Worm (Caenorhabditis elegans) whole organism, L4 larva: ENCODE data around the gene T22B7.8.

Source experiments
- F10B5.3 ChIP-seq: sonication (generic microtip); optimal IDR thresholded peaks from 2 replicates; lab custom pipeline; 2016; ENCODE audit warnings: mild to moderate bottlenecking, missing genetic modification characterization, missing compliant biosample characterization
- F49E8.2 ChIP-seq: sonication (generic microtip); optimal IDR thresholded peaks from 2 replicates; lab custom pipeline; 2016; ENCODE audit warnings: missing compliant biosample characterization, mild to moderate bottlenecking, missing genetic modification characterization, borderline replicate concordance
- R02D3.7 ChIP-seq: fragments of 150-350 bp; sonication (generic microtip); optimal IDR thresholded peaks from 3 replicates; lab custom pipeline; 2014; ENCODE audit warnings: missing biosample characterization, missing genetic modification characterization
- Y48G9A.11 ChIP-seq: fragments of 200-800 bp; sonication (Bioruptor generic); IDR thresholded peaks from 2 replicates; pipeline ENCODE4 v1.3.6; 2022; ENCODE audit warnings: missing genetic modification reagents, missing genetic modification characterization, missing compliant biosample characterization
- Y75B8A.6 ChIP-seq: fragments of 200-800 bp; sonication (Bioruptor generic); IDR thresholded peaks from 2 replicates; pipeline ENCODE4 v1.3.6; 2022; ENCODE audit warnings: missing genetic modification reagents, missing genetic modification characterization, missing compliant biosample characterization
- aha-1 ChIP-seq: fragments of 150-350 bp; peaks from one replicate; lab custom pipeline; 2014; ENCODE audit warnings: missing biosample characterization, missing genetic modification characterization
- attf-4 ChIP-seq: sonication (generic microtip); optimal IDR thresholded peaks from 3 replicates; lab custom pipeline; 2017; ENCODE audit warnings: missing biosample characterization, missing genetic modification characterization
- dmd-6 ChIP-seq: fragments of 200-800 bp; sonication (Bioruptor generic); IDR thresholded peaks from 2 replicates; pipeline ENCODE4 v1.3.6; 2022; ENCODE audit warnings: missing genetic modification reagents, missing genetic modification characterization, missing compliant biosample characterization
- dve-1 ChIP-seq: sonication (generic microtip); optimal IDR thresholded peaks from 2 replicates; lab custom pipeline; 2017; ENCODE audit warnings: antibody characterized with exemption, mild to moderate bottlenecking, missing genetic modification characterization, missing compliant biosample characterization; ENCODE audit not compliant: insufficient read depth
- egl-43 ChIP-seq: fragments of 200-800 bp; sonication (Bioruptor generic); IDR thresholded peaks from 2 replicates; pipeline ENCODE4 v1.3.6; 2022; ENCODE audit warnings: missing genetic modification reagents, missing genetic modification characterization, missing compliant biosample characterization
- hlh-11 ChIP-seq: fragments of 200-800 bp; sonication (Bioruptor generic); optimal IDR thresholded peaks from 2 replicates; lab custom pipeline; 2018; ENCODE audit warnings: mild to moderate bottlenecking, missing genetic modification characterization, missing compliant biosample characterization
- hlh-30 ChIP-seq: sonication (generic microtip); optimal IDR thresholded peaks from 2 replicates; lab custom pipeline; 2017; ENCODE audit warnings: antibody characterized with exemption, mild to moderate bottlenecking, missing genetic modification characterization, missing compliant biosample characterization; ENCODE audit not compliant: insufficient read depth
- hmg-1.1 ChIP-seq: fragments of 200-800 bp; sonication (Bioruptor generic); IDR thresholded peaks from 2 replicates; pipeline ENCODE4 v1.3.6; 2022; ENCODE audit warnings: missing genetic modification reagents, missing genetic modification characterization, missing compliant biosample characterization
- lim-7 ChIP-seq: fragments of 200-800 bp; sonication (Bioruptor generic); IDR thresholded peaks from 2 replicates; pipeline ENCODE4 v1.3.6; 2022; ENCODE audit warnings: missing genetic modification characterization, missing compliant biosample characterization
- lin-13 ChIP-seq: fragments of 150-350 bp; optimal IDR thresholded peaks from 2 replicates; lab custom pipeline; 2014; ENCODE audit warnings: missing biosample characterization, missing genetic modification reagents, missing genetic modification characterization
- lin-29 ChIP-seq: fragments of 200-800 bp; sonication (Bioruptor generic); IDR thresholded peaks from 2 replicates; pipeline ENCODE4 v1.3.6; 2022; ENCODE audit warnings: missing genetic modification reagents, missing genetic modification characterization, missing compliant biosample characterization
- lir-3 ChIP-seq: sonication (generic microtip); optimal IDR thresholded peaks from 2 replicates; lab custom pipeline; 2016; ENCODE audit warnings: mild to moderate bottlenecking, missing genetic modification characterization, missing compliant biosample characterization
- lsy-2 ChIP-seq, 2 experiments: fragments of 150-350 bp in 1 of 2; sonication (generic microtip) in 1 of 2; optimal IDR thresholded peaks; 2 replicates each; lab custom pipeline; 2014 to 2017; ENCODE audit warnings: missing biosample characterization in 2 of 2, missing genetic modification characterization in 2 of 2
- mdl-1 ChIP-seq, 2 experiments: fragments of 150-350 bp in 1 of 2; sonication (generic microtip) in 1 of 2; optimal IDR thresholded peaks; 2 replicates each; lab custom pipeline; 2014 to 2017; ENCODE audit warnings: missing biosample characterization in 2 of 2, missing genetic modification characterization in 2 of 2
- mxl-3 ChIP-seq: fragments of 200-800 bp; sonication (Bioruptor generic); optimal IDR thresholded peaks from 2 replicates; lab custom pipeline; 2018; ENCODE audit warnings: mild to moderate bottlenecking, missing genetic modification characterization, missing compliant biosample characterization
- nhr-10 ChIP-seq: fragments of 150-350 bp; optimal IDR thresholded peaks from 2 replicates; lab custom pipeline; 2014; ENCODE audit warnings: missing biosample characterization, missing genetic modification characterization
- nhr-28 ChIP-seq: fragments of 150-350 bp; optimal IDR thresholded peaks from 2 replicates; lab custom pipeline; 2014; ENCODE audit warnings: missing biosample characterization, missing genetic modification characterization
- nhr-48 ChIP-seq: sonication (generic microtip); optimal IDR thresholded peaks from 2 replicates; lab custom pipeline; 2016; ENCODE audit warnings: mild to moderate bottlenecking, missing genetic modification characterization, missing compliant biosample characterization
- pha-4 ChIP-seq, 2 experiments: fragments of 150-350 bp in 1 of 2; fragments of 200-800 bp in 1 of 2; sonication (Bioruptor generic) in 1 of 2; IDR thresholded peaks in 1 of 2; optimal IDR thresholded peaks in 1 of 2; 2 replicates each; pipeline versions ENCODE4 v1.3.6 to Lab custom; 2014 to 2022; ENCODE audit warnings: missing genetic modification characterization in 2 of 2, missing genetic modification reagents in 2 of 2, missing biosample characterization in 1 of 2, missing compliant biosample characterization in 1 of 2
- php-3 ChIP-seq: fragments of 200-800 bp; sonication (Bioruptor generic); IDR thresholded peaks from 2 replicates; pipeline ENCODE4 v1.3.6; 2022; ENCODE audit warnings: missing genetic modification reagents, missing genetic modification characterization, missing compliant biosample characterization
- pqm-1 ChIP-seq: sonication (generic microtip); optimal IDR thresholded peaks from 2 replicates; lab custom pipeline; 2017; ENCODE audit warnings: missing biosample characterization, missing genetic modification characterization
- set-16 ChIP-seq: fragments of 200-800 bp; sonication (Bioruptor generic); IDR thresholded peaks from 2 replicates; pipeline ENCODE4 v1.3.6; 2022; ENCODE audit warnings: missing genetic modification reagents, missing genetic modification characterization, missing compliant biosample characterization
- skn-1 ChIP-seq: fragments of 150-350 bp; optimal IDR thresholded peaks from 2 replicates; lab custom pipeline; 2014; ENCODE audit warnings: missing biosample characterization, missing genetic modification characterization
- unc-62 ChIP-seq, 3 experiments: fragments of 150-350 bp in 1 of 3; sonication (generic microtip); optimal IDR thresholded peaks in 2 of 3; peaks in 1 of 3; 1 replicate in 1 of 3; 2 replicates in 2 of 3; lab custom pipeline; 2014 to 2017; ENCODE audit warnings: missing biosample characterization in 3 of 3, missing genetic modification characterization in 3 of 3, missing genetic modification reagents in 3 of 3, missing genotype in 1 of 3
- zip-11 ChIP-seq: fragments of 200-800 bp; sonication (Bioruptor generic); IDR thresholded peaks from 2 replicates; pipeline ENCODE4 v1.3.6; 2022; ENCODE audit warnings: missing genetic modification characterization, missing compliant biosample characterization
- ztf-7 ChIP-seq: fragments of 150-350 bp; optimal IDR thresholded peaks from 2 replicates; lab custom pipeline; 2014; ENCODE audit warnings: missing biosample characterization, missing genetic modification characterization

Gene T22B7.8

ce11 chrX:5639562-5639961 lies 7.8 kb downstream of the T22B7.8 start:
- TF ChIP-seq ztf-7 (tag; lab: Kevin White, UChicago), result no peak
- TF ChIP-seq R02D3.7 (tag; lab: Kevin White, UChicago), result no peak
- no peak for TF ChIP-seq egl-43 (GFP tag; lab: Robert Waterston, UW)
- peak; percentile 91 for TF ChIP-seq aha-1 (tag; lab: Kevin White, UChicago)
- TF ChIP-seq Y48G9A.11 (GFP tag; lab: Robert Waterston, UW), result no peak
- no peak for TF ChIP-seq zip-11
- TF ChIP-seq, all 104 proteins: peak for 1

DNA sequence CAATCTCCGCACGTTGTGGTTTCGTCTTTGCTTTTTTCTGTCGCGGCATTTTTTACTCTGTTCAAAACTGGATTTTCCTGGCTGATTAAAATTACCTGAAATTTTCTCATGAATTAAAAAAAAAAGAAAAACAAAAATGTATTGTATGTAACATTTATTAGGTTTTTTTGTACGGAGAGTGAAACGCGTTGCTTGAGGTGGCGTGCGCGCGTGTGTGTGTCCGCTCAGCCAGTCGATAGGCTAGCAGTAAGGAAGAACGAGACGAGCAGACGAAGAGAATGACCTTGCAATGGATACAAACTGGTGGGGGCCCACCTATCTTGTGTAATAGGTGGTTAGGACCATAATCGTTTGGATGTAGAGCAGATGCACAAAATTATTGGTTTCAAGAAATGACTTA lies 9.6 kb downstream of the T22B7.8 start, which contains the start of gene T22B7.4:
TSS of gene T22B7.4 (minus strand) at position 101 of the 400 bp plus-strand sequence.
- TF ChIP-seq pha-4 (GFP tag; IDR thresholded peaks at IDR 0.05; lab: Robert Waterston, UW) (no peak), pha-4 (tag; optimal IDR thresholded peaks at IDR 0.05; lab: Kevin White, UChicago) (no peak), pqm-1 (tag; lab: Kevin White, UChicago) (no peak), hmg-1.1 (GFP tag; lab: Robert Waterston, UW) (0 out of 2 replicates have a peak, but pooled peaks have one; percentile 19), lsy-2 (tag; optimal IDR thresholded peaks at IDR 0.05; lab: Kevin White, UChicago) (no peak)

ce11 chrX:5644112-5644511 lies 12.4 kb downstream of the T22B7.8 start:
- TF ChIP-seq unc-62 (GFP tag; optimal IDR thresholded peaks at IDR 0.05 in 1 of 2; lab: Kevin White, UChicago) (peak in 1 of 2 experiments; percentile 62), unc-62 (tag; optimal IDR thresholded peaks at IDR 0.05; lab: Kevin White, UChicago) (no peak), hmg-1.1 (GFP tag; lab: Robert Waterston, UW) (no peak)
- TF ChIP-seq, all 104 proteins: peak for 1

- TF ChIP-seq nhr-48 (tag; lab: Kevin White, UChicago) (peak; percentile 76), unc-62 (GFP tag; optimal IDR thresholded peaks at IDR 0.05 in 1 of 2; lab: Kevin White, UChicago) (peak in 1 of 2 experiments; percentile 82), unc-62 (tag; optimal IDR thresholded peaks at IDR 0.05; lab: Kevin White, UChicago) (no peak), skn-1 (tag; lab: Kevin White, UChicago) (no peak), hlh-11 (tag; lab: Kevin White, UChicago) (peak; percentile 77), lim-7 (GFP tag; lab: Robert Waterston, UW) (no peak), mdl-1 (tag; optimal IDR thresholded peaks at IDR 0.05; lab: Kevin White, UChicago) (peak; percentile 49 to 87), dmd-6 (GFP tag; lab: Robert Waterston, UW) (peak; percentile 44), aha-1 (tag; lab: Kevin White, UChicago) (no peak), hlh-30 (tag; lab: Kevin White, UChicago) (peak; percentile 94), mxl-3 (GFP tag; lab: Kevin White, UChicago) (peak; percentile 87), nhr-28 (peak; percentile 51), F10B5.3 (no peak), set-16 (GFP tag; lab: Robert Waterston, UW) (no peak), F49E8.2 (no peak)
Measured at ce11 chrX:5645606-5646005, 13.9 kb downstream of the T22B7.8 start.

DNA sequence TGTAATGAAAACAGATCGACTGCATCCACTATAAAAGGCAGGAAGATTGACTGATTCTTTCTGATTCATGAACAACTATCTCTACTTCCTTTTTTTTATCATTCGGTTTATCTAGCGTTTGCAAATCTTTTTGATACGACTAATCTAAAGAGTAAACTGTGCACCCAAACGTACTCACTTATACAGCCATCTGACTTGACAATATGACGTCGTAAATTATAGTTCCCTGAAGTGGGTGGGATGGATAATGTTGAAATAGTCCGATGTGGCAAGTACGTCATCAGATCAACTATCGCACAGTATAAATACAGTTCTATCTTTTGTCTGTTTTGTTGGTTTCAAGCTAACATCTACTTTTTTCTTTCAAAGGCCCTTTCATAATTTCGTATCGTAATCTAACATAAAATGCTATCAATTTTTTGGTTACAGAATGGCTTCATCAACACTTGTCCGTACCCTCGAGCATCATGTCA lies 15.3 kb downstream of the T22B7.8 start, which contains the start of gene T22B7.3:
TSS of gene T22B7.3 (plus strand) at position 423 of the 473 bp plus-strand sequence.
- TF ChIP-seq nhr-48 (tag; lab: Kevin White, UChicago), result peak; percentile 61
- 0 out of 2 replicates have a peak, but pooled peaks have one; percentile 33 for TF ChIP-seq php-3
- TF ChIP-seq pha-4 (GFP tag; IDR thresholded peaks at IDR 0.05; lab: Robert Waterston, UW), result no peak
- TF ChIP-seq pha-4 (tag; optimal IDR thresholded peaks at IDR 0.05; lab: Kevin White, UChicago), result no peak
- no peak for TF ChIP-seq nhr-10 (tag; lab: Kevin White, UChicago)

DNA sequence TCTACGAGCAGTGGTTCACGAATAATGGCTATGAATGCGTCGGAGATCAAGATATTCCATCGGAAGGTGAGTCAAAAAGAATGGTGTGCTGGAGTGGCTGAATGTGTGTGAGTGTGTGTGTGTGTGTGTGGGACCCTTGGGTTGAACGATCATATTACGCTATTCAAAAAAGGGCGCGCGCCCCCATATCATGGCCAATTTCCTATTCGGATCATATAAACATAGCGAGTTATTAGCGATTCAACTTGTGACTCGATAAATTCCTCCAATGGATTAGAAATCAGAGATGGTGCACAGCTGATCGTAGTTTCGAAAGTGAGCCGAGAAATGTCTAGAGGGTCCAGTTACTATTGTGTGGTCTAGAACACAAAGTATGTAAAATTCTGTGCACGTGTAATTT lies 16.2 kb downstream of the T22B7.8 start, which contains the start of gene srv-7:
TSS of gene srv-7 (minus strand) at position 101 of the 400 bp plus-strand sequence.
- TF ChIP-seq Y75B8A.6 (GFP tag; lab: Robert Waterston, UW) (no peak), attf-4 (tag; lab: Kevin White, UChicago) (no peak), lin-29 (GFP tag; lab: Robert Waterston, UW) (no peak), hlh-11 (tag; lab: Kevin White, UChicago) (no peak), dve-1 (tag; lab: Kevin White, UChicago) (no peak), lin-13 (no peak), lir-3 (tag; lab: Kevin White, UChicago) (no peak)
